Worm (Caenorhabditis elegans) whole organism, young adult: Measurements from ENCODE around the gene T03F7.5.
A peak's percentile ranks its signal among the peaks of the same experiment; 100 is the strongest.

ENCODE experiments used
- C06A6.2 ChIP-seq: fragments of 200-800 bp; sonication (Bioruptor generic); conservative IDR thresholded peaks from 2 replicates; pipeline ENCODE4 v1.3.6; 2022; ENCODE audit warnings: missing genetic modification characterization, missing compliant biosample characterization
- C17E4.6 ChIP-seq: fragments of 200-800 bp; sonication (Bioruptor generic); IDR thresholded peaks from 2 replicates; pipeline ENCODE4 v1.3.6; 2022; ENCODE audit warnings: missing genetic modification reagents, missing genetic modification characterization, missing compliant biosample characterization
- D2030.7 ChIP-seq: fragments of 200-800 bp; sonication (Bioruptor generic); IDR thresholded peaks from 2 replicates; pipeline ENCODE4 v1.3.6; 2022; ENCODE audit warnings: missing genetic modification reagents, missing genetic modification characterization, missing compliant biosample characterization
- F22D6.2 ChIP-seq: sonication (generic microtip); optimal IDR thresholded peaks from 2 replicates; lab custom pipeline; 2016; ENCODE audit warnings: mild to moderate bottlenecking, missing genetic modification characterization, missing compliant biosample characterization
- F57C9.4 ChIP-seq: sonication (generic microtip); optimal IDR thresholded peaks from 2 replicates; lab custom pipeline; 2017; ENCODE audit warnings: mild to moderate bottlenecking, missing genetic modification characterization, missing compliant biosample characterization
- T26A5.8 ChIP-seq: sonication (generic microtip); optimal IDR thresholded peaks from 2 replicates; lab custom pipeline; 2016; ENCODE audit warnings: missing genetic modification characterization, missing compliant biosample characterization
- Y53G8AR.9 ChIP-seq: fragments of 200-800 bp; sonication (Bioruptor generic); conservative IDR thresholded peaks from 2 replicates; pipeline ENCODE4 v1.3.6; 2022; ENCODE audit warnings: missing genetic modification reagents, missing genetic modification characterization, missing compliant biosample characterization
- Y56A3A.18 ChIP-seq: fragments of 200-800 bp; sonication (Bioruptor generic); IDR thresholded peaks from 2 replicates; pipeline ENCODE4 v1.3.6; 2022; ENCODE audit warnings: missing genetic modification reagents, missing genetic modification characterization, missing compliant biosample characterization
- Y95B8A.8 ChIP-seq: fragments of 200-800 bp; sonication (Bioruptor generic); IDR thresholded peaks from 2 replicates; pipeline ENCODE4 v1.3.6; 2022; ENCODE audit warnings: missing genetic modification reagents, missing genetic modification characterization, missing compliant biosample characterization
- ZK185.1 ChIP-seq: sonication (generic microtip); optimal IDR thresholded peaks from 2 replicates; lab custom pipeline; 2016; ENCODE audit warnings: mild to moderate bottlenecking, missing genetic modification characterization, missing compliant biosample characterization; ENCODE audit not compliant: poor library complexity, severe bottlenecking
- akir-1 ChIP-seq: fragments of 200-800 bp; sonication (Bioruptor generic); optimal IDR thresholded peaks from 2 replicates; lab custom pipeline; 2018; ENCODE audit warnings: mild to moderate bottlenecking, missing genetic modification characterization, moderate library complexity, missing compliant biosample characterization
- aptf-2 ChIP-seq: fragments of 200-800 bp; sonication (Bioruptor generic); conservative IDR thresholded peaks from 2 replicates; pipeline ENCODE4 v1.3.6; 2022; ENCODE audit warnings: missing genetic modification reagents, missing genetic modification characterization, missing compliant biosample characterization
- atf-7 ChIP-seq: sonication (generic microtip); optimal IDR thresholded peaks from 2 replicates; lab custom pipeline; 2017; ENCODE audit warnings: mild to moderate bottlenecking, missing genetic modification characterization, missing compliant biosample characterization
- athp-1 ChIP-seq: sonication (generic microtip); optimal IDR thresholded peaks from 2 replicates; lab custom pipeline; 2017; ENCODE audit warnings: mild to moderate bottlenecking, missing genetic modification characterization, missing compliant biosample characterization
- attf-3 ChIP-seq: fragments of 200-800 bp; sonication (Bioruptor generic); conservative IDR thresholded peaks from 2 replicates; pipeline ENCODE4 v1.3.6; 2022; ENCODE audit warnings: missing genetic modification reagents, missing genetic modification characterization, missing compliant biosample characterization
- attf-5 ChIP-seq: fragments of 200-800 bp; sonication (Bioruptor generic); optimal IDR thresholded peaks from 2 replicates; lab custom pipeline; 2018; ENCODE audit warnings: mild to moderate bottlenecking, missing genetic modification characterization, missing compliant biosample characterization
- attf-6 ChIP-seq: fragments of 200-800 bp; sonication (Bioruptor generic); IDR thresholded peaks from 2 replicates; pipeline ENCODE4 v1.3.6; 2022; ENCODE audit warnings: missing genetic modification reagents, missing genetic modification characterization, missing compliant biosample characterization
- bed-1 ChIP-seq: fragments of 200-800 bp; sonication (Bioruptor generic); IDR thresholded peaks from 2 replicates; pipeline ENCODE4 v1.3.6; 2022; ENCODE audit warnings: missing genetic modification reagents, missing genetic modification characterization, missing compliant biosample characterization
- ceh-100 ChIP-seq: fragments of 200-800 bp; sonication (Bioruptor generic); IDR thresholded peaks from 2 replicates; pipeline ENCODE4 v1.3.6; 2022; ENCODE audit warnings: missing genetic modification reagents, missing genetic modification characterization, missing compliant biosample characterization
- ceh-27 ChIP-seq: fragments of 200-800 bp; sonication (Bioruptor generic); optimal IDR thresholded peaks from 2 replicates; lab custom pipeline; 2018; ENCODE audit warnings: mild to moderate bottlenecking, missing genetic modification characterization, moderate library complexity, missing compliant biosample characterization
- ceh-58 ChIP-seq: fragments of 200-800 bp; sonication (Bioruptor generic); IDR thresholded peaks from 2 replicates; pipeline ENCODE4 v1.3.6; 2022; ENCODE audit warnings: missing genetic modification characterization, missing compliant biosample characterization
- egl-18 ChIP-seq: fragments of 200-800 bp; sonication (Bioruptor generic); IDR thresholded peaks from 2 replicates; pipeline ENCODE4 v1.3.6; 2022; ENCODE audit warnings: missing genetic modification reagents, missing genetic modification characterization, missing compliant biosample characterization
- egl-44 ChIP-seq: fragments of 200-800 bp; sonication (Bioruptor generic); IDR thresholded peaks from 2 replicates; pipeline ENCODE4 v1.3.6; 2022; ENCODE audit warnings: missing genetic modification reagents, missing genetic modification characterization, missing compliant biosample characterization
- ekl-4 ChIP-seq: fragments of 200-800 bp; sonication (Bioruptor generic); IDR thresholded peaks from 2 replicates; pipeline ENCODE4 v1.3.6; 2022; ENCODE audit warnings: missing genetic modification reagents, missing genetic modification characterization, missing compliant biosample characterization
- gei-17 ChIP-seq: fragments of 200-800 bp; sonication (Bioruptor generic); optimal IDR thresholded peaks from 2 replicates; lab custom pipeline; 2018; ENCODE audit warnings: mild to moderate bottlenecking, missing genetic modification characterization, missing compliant biosample characterization
- hlh-12 ChIP-seq: sonication (generic microtip); optimal IDR thresholded peaks from 2 replicates; lab custom pipeline; 2016; ENCODE audit warnings: missing genetic modification characterization, missing compliant biosample characterization
- lag-1 ChIP-seq: fragments of 200-800 bp; sonication (Bioruptor generic); IDR thresholded peaks from 2 replicates; pipeline ENCODE4 v1.3.6; 2022; ENCODE audit warnings: missing genetic modification reagents, missing genetic modification characterization, missing compliant biosample characterization
- lin-35 ChIP-seq, 3 experiments: fragments of 150-350 bp in 2 of 3; sonication (generic microtip) in 1 of 3; optimal IDR thresholded peaks; 2 replicates each; lab custom pipeline; 2014 to 2018; ENCODE audit warnings: missing biosample characterization in 3 of 3, missing genetic modification characterization in 3 of 3, missing genetic modification reagents in 3 of 3
- lin-54 ChIP-seq: fragments of 200-800 bp; sonication (Bioruptor generic); optimal IDR thresholded peaks from 2 replicates; lab custom pipeline; 2018; ENCODE audit warnings: mild to moderate bottlenecking, missing genetic modification characterization, missing compliant biosample characterization
- lir-1 ChIP-seq: fragments of 200-800 bp; sonication (Bioruptor generic); conservative IDR thresholded peaks from 2 replicates; pipeline ENCODE4 v1.3.6; 2022; ENCODE audit warnings: missing genetic modification reagents, missing genetic modification characterization, missing compliant biosample characterization
- lsl-1 ChIP-seq: fragments of 200-800 bp; sonication (Bioruptor generic); optimal IDR thresholded peaks from 2 replicates; lab custom pipeline; 2018; ENCODE audit warnings: mild to moderate bottlenecking, missing genetic modification characterization, moderate library complexity, missing compliant biosample characterization
- madf-3 ChIP-seq: fragments of 200-800 bp; sonication (Bioruptor generic); IDR thresholded peaks from 2 replicates; pipeline ENCODE4 v1.3.6; 2022; ENCODE audit warnings: missing genetic modification reagents, missing genetic modification characterization, missing compliant biosample characterization
- mel-28 ChIP-seq: sonication (generic microtip); optimal IDR thresholded peaks from 2 replicates; lab custom pipeline; 2016; ENCODE audit warnings: borderline replicate concordance, mild to moderate bottlenecking, missing genetic modification characterization, missing compliant biosample characterization
- mxl-1 ChIP-seq: sonication (generic microtip); optimal IDR thresholded peaks from 2 replicates; lab custom pipeline; 2016; ENCODE audit warnings: missing genetic modification characterization, missing compliant biosample characterization
- nfya-1 ChIP-seq: sonication (generic microtip); optimal IDR thresholded peaks from 2 replicates; lab custom pipeline; 2017; ENCODE audit warnings: antibody characterized with exemption, missing compliant biosample characterization, missing genetic modification characterization, borderline replicate concordance; ENCODE audit not compliant: insufficient read depth
- nfya-2 ChIP-seq: fragments of 200-800 bp; sonication (Bioruptor generic); IDR thresholded peaks from 2 replicates; pipeline ENCODE4 v1.3.6; 2022; ENCODE audit warnings: missing genetic modification reagents, missing genetic modification characterization, missing compliant biosample characterization
- nfyb-1 ChIP-seq: fragments of 200-800 bp; sonication (Bioruptor generic); IDR thresholded peaks from 2 replicates; pipeline ENCODE4 v1.3.6; 2022; ENCODE audit warnings: missing genetic modification reagents, missing genetic modification characterization, missing compliant biosample characterization
- nhr-179 ChIP-seq: sonication (generic microtip); optimal IDR thresholded peaks from 2 replicates; lab custom pipeline; 2016; ENCODE audit warnings: mild to moderate bottlenecking, missing genetic modification characterization, missing compliant biosample characterization
- pha-4 ChIP-seq: fragments of 150-350 bp; sonication (generic microtip); optimal IDR thresholded peaks from 2 replicates; lab custom pipeline; 2014; ENCODE audit warnings: missing biosample characterization, missing genetic modification reagents, missing genetic modification characterization
- rpc-1 ChIP-seq, 2 experiments: fragments of 150-350 bp in 1 of 2; sonication (generic microtip) in 1 of 2; optimal IDR thresholded peaks; 2 replicates each; lab custom pipeline; 2014 to 2018; ENCODE audit warnings: missing biosample characterization in 1 of 2, missing genetic modification characterization in 1 of 2, missing genetic modification reagents in 1 of 2, missing genotype in 1 of 2
- sptf-2 ChIP-seq: fragments of 200-800 bp; sonication (Bioruptor generic); optimal IDR thresholded peaks from 2 replicates; lab custom pipeline; 2018; ENCODE audit warnings: mild to moderate bottlenecking, missing genetic modification characterization, missing compliant biosample characterization
- unc-62 ChIP-seq: fragments of 150-350 bp; optimal IDR thresholded peaks from 2 replicates; lab custom pipeline; 2014; ENCODE audit warnings: missing biosample characterization, missing genetic modification reagents, missing genetic modification characterization
- xnd-1 ChIP-seq: sonication (generic microtip); optimal IDR thresholded peaks from 2 replicates; lab custom pipeline; 2016; ENCODE audit warnings: missing genotype, missing genetic modification reagents, missing genetic modification characterization, missing compliant biosample characterization
- zfh-2 ChIP-seq: fragments of 200-800 bp; sonication (Bioruptor generic); conservative IDR thresholded peaks from 2 replicates; pipeline ENCODE4 v1.3.6; 2022; ENCODE audit warnings: missing genetic modification reagents, missing genetic modification characterization, missing compliant biosample characterization
- ztf-18 ChIP-seq: sonication (generic microtip); optimal IDR thresholded peaks from 2 replicates; lab custom pipeline; 2016; ENCODE audit warnings: missing genotype, mild to moderate bottlenecking, missing genetic modification characterization, missing compliant biosample characterization
- ztf-26 ChIP-seq: sonication (generic microtip); optimal IDR thresholded peaks from 2 replicates; lab custom pipeline; 2017; ENCODE audit warnings: missing genetic modification characterization, missing compliant biosample characterization
- ztf-3 ChIP-seq: fragments of 200-800 bp; sonication (Bioruptor generic); optimal IDR thresholded peaks from 2 replicates; lab custom pipeline; 2018; ENCODE audit warnings: mild to moderate bottlenecking, missing genetic modification characterization, missing compliant biosample characterization

T03F7.5 gene

DNA sequence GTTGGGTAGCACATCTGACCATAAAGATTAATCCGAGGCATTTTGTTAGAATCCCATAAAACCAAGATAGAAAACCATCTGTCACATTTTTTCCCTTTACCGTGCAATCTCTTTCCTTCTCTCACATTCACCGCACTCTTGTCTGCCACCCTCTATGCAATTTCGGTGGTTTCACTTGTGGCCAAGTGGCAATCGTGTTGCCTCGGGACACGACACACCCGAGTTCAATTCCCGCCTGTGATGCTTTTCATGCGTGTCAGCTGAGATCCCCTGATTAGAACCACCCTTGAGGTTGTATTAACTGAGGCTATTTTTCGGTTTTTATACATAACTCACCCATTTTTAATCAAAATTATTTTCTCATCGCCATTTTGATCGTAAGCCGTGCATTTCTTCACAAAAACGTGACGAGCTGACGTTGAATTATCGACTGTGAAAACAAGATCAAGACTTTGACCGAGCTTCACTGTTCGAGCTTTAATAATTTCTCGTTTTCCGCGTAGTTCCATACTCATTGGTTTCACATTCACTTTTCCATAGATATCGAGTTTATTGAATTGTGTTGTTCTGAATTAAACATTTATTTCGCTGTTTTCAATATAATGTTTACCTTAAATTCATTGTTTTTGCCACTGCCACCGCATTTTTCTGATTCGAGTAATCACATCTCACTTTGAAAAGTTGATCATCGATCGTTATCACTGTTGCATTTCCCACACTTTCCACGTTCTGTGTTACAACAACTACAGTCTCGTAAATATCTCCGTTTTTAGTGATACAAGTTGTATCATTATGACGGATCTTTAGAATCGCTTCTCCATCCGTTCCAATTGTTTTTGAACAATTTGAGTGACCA, 15.7 kb upstream of the T03F7.5 start (continued):
- TF ChIP-seq Y95B8A.8 (GFP tag; lab: Robert Waterston, UW) (peak; percentile 94), F57C9.4 (peak; percentile 96), athp-1 (peak; percentile 98), ceh-58 (GFP tag; lab: Robert Waterston, UW) (peak; percentile 99), lir-1 (GFP tag; lab: Robert Waterston, UW) (peak; percentile 83), ztf-3 (GFP tag; lab: Kevin White, UChicago) (peak; percentile 92), aptf-2 (GFP tag; lab: Robert Waterston, UW) (peak; percentile 84), lin-35 (GFP tag; optimal IDR thresholded peaks at IDR 0.05; lab: Kevin White, UChicago) (peak; percentile 22 to 87 (median 61)), atf-7 (peak; percentile 95), nfya-2 (GFP tag; lab: Robert Waterston, UW) (peak; percentile 92; the same call in 1 of the 2 replicates), lsl-1 (peak; percentile 74), zfh-2 (GFP tag; lab: Robert Waterston, UW) (peak; percentile 96), Y56A3A.18 (GFP tag; lab: Robert Waterston, UW) (peak; percentile 99), akir-1 (GFP tag; lab: Kevin White, UChicago) (peak; percentile 86), lag-1 (0 out of 2 replicates have a peak, but pooled peaks have one; percentile 71), attf-6 (peak; percentile 88), rpc-1 (optimal IDR thresholded peaks at IDR 0.05; lab: Kevin White, UChicago) (peak; percentile 99), rpc-1 (tag; optimal IDR thresholded peaks at IDR 0.05; lab: Kevin White, UChicago) (peak; percentile 99), ZK185.1 (tag; lab: Kevin White, UChicago) (peak; percentile 94), C06A6.2 (GFP tag; lab: Robert Waterston, UW) (peak; percentile 82), mel-28 (tag; lab: Kevin White, UChicago) (peak; percentile 89), lin-54 (GFP tag; lab: Kevin White, UChicago) (peak; percentile 89), nfyb-1 (GFP tag; lab: Robert Waterston, UW) (peak; percentile 97), bed-1 (GFP tag; lab: Robert Waterston, UW) (peak; percentile 98), hlh-12 (peak; percentile 90), ekl-4 (GFP tag; lab: Robert Waterston, UW) (peak; percentile 95), mxl-1 (tag; lab: Kevin White, UChicago) (peak; percentile 98), madf-3 (GFP tag; lab: Robert Waterston, UW) (peak; percentile 94), gei-17 (GFP tag; lab: Kevin White, UChicago) (peak; percentile 87), unc-62 (GFP tag; lab: Kevin White, UChicago) (peak; percentile 25), ztf-26 (tag; lab: Kevin White, UChicago) (peak; percentile 95), ceh-27 (peak; percentile 99), nfya-1 (tag; lab: Kevin White, UChicago) (no peak), sptf-2 (GFP tag; lab: Kevin White, UChicago) (peak; percentile 99), ceh-100 (GFP tag; lab: Robert Waterston, UW) (peak; percentile 86), T26A5.8 (peak; percentile 99), C17E4.6 (peak; percentile 94), attf-3 (GFP tag; lab: Robert Waterston, UW) (peak; percentile 80), ztf-18 (tag; lab: Kevin White, UChicago) (peak; percentile 88), xnd-1 (tag; lab: Kevin White, UChicago) (peak; percentile 29), Y53G8AR.9 (peak; percentile 96), attf-5 (GFP tag; lab: Kevin White, UChicago) (peak; percentile 96), nhr-179 (peak; percentile 83), egl-18 (peak; percentile 92), F22D6.2 (tag; lab: Kevin White, UChicago) (peak; percentile 71), pha-4 (tag; lab: Kevin White, UChicago) (no peak), D2030.7 (peak; percentile 92), egl-44 (GFP tag; lab: Robert Waterston, UW) (peak; percentile 99)
